Fruit fly (Drosophila melanogaster) whole organism, embryonic: ENCODE results near the gene kay.

Experiments
- CG10147 ChIP-seq: fragments of 200-800 bp; sonication (Bioruptor generic); optimal IDR thresholded peaks from 2 replicates; lab custom pipeline; 2019; ENCODE audit warnings: missing biosample characterization, mild to moderate bottlenecking, missing genetic modification characterization, moderate library complexity
- CG12104 ChIP-seq: fragments of 200-800 bp; sonication (Bioruptor generic); optimal IDR thresholded peaks from 3 replicates; lab custom pipeline; 2016; ENCODE audit warnings: missing biosample characterization, missing genetic modification characterization
- CG12299 ChIP-seq: fragments of 200-800 bp; sonication (Bioruptor generic); optimal IDR thresholded peaks from 2 replicates; lab custom pipeline; 2018; ENCODE audit warnings: missing biosample characterization, mild to moderate bottlenecking, missing genetic modification characterization
- CG12942 ChIP-seq: fragments of 200-800 bp; sonication (Bioruptor generic); optimal IDR thresholded peaks from 3 replicates; lab custom pipeline; 2016; ENCODE audit warnings: missing biosample characterization, missing genetic modification characterization
- CG13424 ChIP-seq: fragments of 200-800 bp; sonication (Bioruptor generic); optimal IDR thresholded peaks from 2 replicates; lab custom pipeline; 2019; ENCODE audit warnings: missing biosample characterization, mild to moderate bottlenecking, missing genetic modification characterization, moderate library complexity
- CG13624 ChIP-seq: fragments of 200-800 bp; sonication (Bioruptor generic); optimal IDR thresholded peaks from 2 replicates; lab custom pipeline; 2016; ENCODE audit warnings: missing biosample characterization, missing genetic modification characterization
- CG1647 ChIP-seq: fragments of 200-800 bp; sonication (Bioruptor generic); optimal IDR thresholded peaks from 3 replicates; lab custom pipeline; 2016; ENCODE audit warnings: missing biosample characterization, missing genetic modification characterization
- CG2678 ChIP-seq: fragments of 200-800 bp; sonication (Bioruptor generic); optimal IDR thresholded peaks from 3 replicates; lab custom pipeline; 2019; ENCODE audit warnings: missing biosample characterization, mild to moderate bottlenecking, missing genetic modification characterization, moderate library complexity
- CG33213 ChIP-seq: fragments of 200-800 bp; sonication (Bioruptor generic); optimal IDR thresholded peaks from 3 replicates; lab custom pipeline; 2016; ENCODE audit warnings: missing biosample characterization, missing genetic modification characterization
- CG3726 ChIP-seq: fragments of 200-800 bp; sonication (Bioruptor generic); IDR thresholded peaks from 3 replicates; pipeline ENCODE4, ENCODE4 v1.3.6; 2022; ENCODE audit warnings: missing biosample characterization, missing genetic modification characterization
- CG4328 ChIP-seq: fragments of 200-800 bp; sonication (Bioruptor generic); optimal IDR thresholded peaks from 3 replicates; lab custom pipeline; 2017; ENCODE audit warnings: missing biosample characterization, missing genetic modification reagents, missing genetic modification characterization
- CG4360 ChIP-seq: fragments of 200-800 bp; sonication (Bioruptor generic); IDR thresholded peaks from 2 replicates; pipeline ENCODE4 v1.3.6; 2022; ENCODE audit warnings: missing biosample characterization, missing genetic modification characterization
- CG4707 ChIP-seq: fragments of 200-800 bp; sonication (Bioruptor generic); optimal IDR thresholded peaks from 2 replicates; lab custom pipeline; 2018; ENCODE audit warnings: missing biosample characterization, mild to moderate bottlenecking, missing genetic modification characterization, moderate library complexity
- CG6254 ChIP-seq: fragments of 200-800 bp; sonication (Bioruptor generic); optimal IDR thresholded peaks from 3 replicates; lab custom pipeline; 2017; ENCODE audit warnings: mild to moderate bottlenecking, missing biosample characterization, missing genetic modification reagents, missing genetic modification characterization
- CG6854 ChIP-seq: fragments of 200-800 bp; sonication (Bioruptor generic); optimal IDR thresholded peaks from 3 replicates; lab custom pipeline; 2017; ENCODE audit warnings: missing biosample characterization, mild to moderate bottlenecking, missing genetic modification characterization
- CG7928 ChIP-seq: fragments of 200-800 bp; sonication (Bioruptor generic); optimal IDR thresholded peaks from 2 replicates; lab custom pipeline; 2017; ENCODE audit warnings: missing biosample characterization, mild to moderate bottlenecking, missing genetic modification characterization
- CG8290 ChIP-seq, 3 experiments: fragments of 200-800 bp; sonication (Bioruptor generic); optimal IDR thresholded peaks; 2 replicates each; lab custom pipeline; 2016 to 2019; ENCODE audit warnings: missing biosample characterization in 3 of 3, missing genetic modification characterization in 3 of 3, mild to moderate bottlenecking in 2 of 3, moderate library complexity in 1 of 3
- CG8359 ChIP-seq: fragments of 200-800 bp; sonication (Bioruptor generic); optimal IDR thresholded peaks from 2 replicates; lab custom pipeline; 2017; ENCODE audit warnings: missing biosample characterization, mild to moderate bottlenecking, missing genetic modification characterization, borderline replicate concordance
- CG8924 ChIP-seq: fragments of 200-800 bp; optimal IDR thresholded peaks from 3 replicates; lab custom pipeline; 2019; ENCODE audit warnings: missing biosample characterization, mild to moderate bottlenecking, missing genetic modification characterization, moderate library complexity
- CG9817 ChIP-seq: fragments of 200-800 bp; sonication (Bioruptor generic); optimal IDR thresholded peaks from 2 replicates; lab custom pipeline; 2018; ENCODE audit warnings: missing biosample characterization, mild to moderate bottlenecking, missing genetic modification characterization, moderate library complexity
- CHES-1-like ChIP-seq: fragments of 200-800 bp; sonication (Bioruptor generic); optimal IDR thresholded peaks from 2 replicates; lab custom pipeline; 2016; ENCODE audit warnings: missing biosample characterization, missing genetic modification characterization
- CkIIα-i1 ChIP-seq: fragments of 200-800 bp; sonication (Bioruptor generic); IDR thresholded peaks from 2 replicates; pipeline ENCODE4 v1.3.6; 2022; ENCODE audit warnings: missing biosample characterization, missing genetic modification characterization
- D19A ChIP-seq: fragments of 200-800 bp; optimal IDR thresholded peaks from 3 replicates; lab custom pipeline; 2019; ENCODE audit warnings: missing biosample characterization, mild to moderate bottlenecking, missing genetic modification characterization, moderate library complexity
- Fer3 ChIP-seq: fragments of 200-800 bp; sonication (Bioruptor generic); optimal IDR thresholded peaks from 2 replicates; lab custom pipeline; 2018; ENCODE audit warnings: missing biosample characterization, mild to moderate bottlenecking, missing genetic modification characterization, moderate library complexity
- HLH3B ChIP-seq: fragments of 200-800 bp; sonication (Bioruptor generic); IDR thresholded peaks from 2 replicates; pipeline ENCODE4 v1.3.6; 2022; ENCODE audit warnings: missing biosample characterization, missing genetic modification characterization
- Hmr ChIP-seq: fragments of 200-800 bp; sonication (Bioruptor generic); optimal IDR thresholded peaks from 3 replicates; lab custom pipeline; 2017; ENCODE audit warnings: mild to moderate bottlenecking, missing biosample characterization, missing genetic modification reagents, missing genetic modification characterization
- Nf-YA ChIP-seq: fragments of 200-800 bp; sonication (Bioruptor generic); IDR thresholded peaks from 2 replicates; pipeline ENCODE4 v1.3.6; 2022; ENCODE audit warnings: missing biosample characterization, missing genetic modification characterization
- Ravus ChIP-seq: fragments of 200-800 bp; sonication (Bioruptor generic); IDR thresholded peaks from 2 replicates; pipeline ENCODE4 v1.3.6; 2022; ENCODE audit warnings: missing biosample characterization, missing genetic modification characterization
- Side ChIP-seq: fragments of 200-800 bp; sonication (Bioruptor generic); optimal IDR thresholded peaks from 2 replicates; lab custom pipeline; 2016; ENCODE audit warnings: missing biosample characterization, missing genetic modification characterization
- Sry-β ChIP-seq: fragments of 200-800 bp; sonication (Bioruptor generic); optimal IDR thresholded peaks from 2 replicates; lab custom pipeline; 2018; ENCODE audit warnings: missing biosample characterization, mild to moderate bottlenecking, missing genetic modification characterization, moderate library complexity
- Usf ChIP-seq: fragments of 200-800 bp; sonication (Bioruptor generic); optimal IDR thresholded peaks from 2 replicates; lab custom pipeline; 2017; ENCODE audit warnings: missing genotype, missing biosample characterization, missing genetic modification characterization
- ap ChIP-seq: fragments of 200-800 bp; sonication (Bioruptor generic); IDR thresholded peaks from 2 replicates; pipeline ENCODE4 v1.3.6; 2022; ENCODE audit warnings: missing biosample characterization, missing genetic modification characterization
- chinmo ChIP-seq: fragments of 200-800 bp; sonication (Bioruptor generic); IDR thresholded peaks from 4 replicates; pipeline ENCODE4 v1.3.6; 2022; ENCODE audit warnings: missing biosample characterization, missing genetic modification characterization; ENCODE audit not compliant: partially characterized antibody
- dysf ChIP-seq: fragments of 200-800 bp; sonication (Bioruptor generic); IDR thresholded peaks from 3 replicates; pipeline ENCODE4 v1.3.6; 2022; ENCODE audit warnings: missing biosample characterization, missing genetic modification characterization
- ham ChIP-seq: fragments of 200-800 bp; sonication (Bioruptor generic); IDR thresholded peaks from 2 replicates; pipeline ENCODE4 v1.3.6; 2022; ENCODE audit warnings: missing biosample characterization, missing genetic modification characterization
- hkb ChIP-seq, 2 experiments: fragments of 200-800 bp in 1 of 2; fragments of >200 bp in 1 of 2; sonication (Bioruptor generic) in 1 of 2; IDR thresholded peaks in 1 of 2; optimal IDR thresholded peaks in 1 of 2; 2 replicates each; pipeline versions ENCODE4 v1.3.6 to Lab custom; 2017 to 2022; ENCODE audit warnings: missing biosample characterization in 1 of 2, missing genetic modification characterization in 1 of 2
- hth ChIP-seq: fragments of >200 bp; optimal IDR thresholded peaks from 2 replicates; lab custom pipeline; 2017; ENCODE audit warnings: inconsistent platforms
- insv ChIP-seq, 2 experiments: fragments of 200-800 bp; sonication (Bioruptor generic); optimal IDR thresholded peaks; 3 replicates each; lab custom pipeline; 2016 to 2018; ENCODE audit warnings: missing biosample characterization in 2 of 2, missing genetic modification characterization in 2 of 2
- maf-S ChIP-seq: fragments of 200-800 bp; sonication (Bioruptor generic); optimal IDR thresholded peaks from 2 replicates; lab custom pipeline; 2016; ENCODE audit warnings: missing biosample characterization, missing genetic modification characterization
- oc ChIP-seq: fragments of 200-800 bp; sonication (Bioruptor generic); optimal IDR thresholded peaks from 2 replicates; lab custom pipeline; 2018; ENCODE audit warnings: missing biosample characterization, mild to moderate bottlenecking, missing genetic modification characterization, moderate library complexity
- pan ChIP-seq, 4 experiments: fragments of >200 bp in 3 of 4; fragments of 200-800 bp in 1 of 4; sonication (Bioruptor generic) in 1 of 4; optimal IDR thresholded peaks in 3 of 4; IDR thresholded peaks in 1 of 4; 2 replicates each; pipeline versions ENCODE4 v1.3.6 to Lab custom; 2017 to 2022; ENCODE audit warnings: missing biosample characterization in 2 of 4, missing genetic modification characterization in 2 of 4, mixed read lengths in 1 of 4
- row ChIP-seq: fragments of 200-800 bp; sonication (Bioruptor generic); IDR thresholded peaks from 3 replicates; pipeline ENCODE4 v1.3.6; 2022; ENCODE audit warnings: missing biosample characterization, missing genetic modification characterization
- sd ChIP-seq: fragments of 200-800 bp; sonication (Bioruptor generic); optimal IDR thresholded peaks from 3 replicates; lab custom pipeline; 2018; ENCODE audit warnings: missing biosample characterization, mild to moderate bottlenecking, missing genetic modification characterization, moderate library complexity
- seq ChIP-seq: fragments of 200-800 bp; sonication (Bioruptor generic); IDR thresholded peaks from 2 replicates; pipeline ENCODE4 v1.3.6; 2022; ENCODE audit warnings: missing biosample characterization, missing genetic modification characterization
- tap ChIP-seq: fragments of 200-800 bp; optimal IDR thresholded peaks from 3 replicates; lab custom pipeline; 2019; ENCODE audit warnings: missing biosample characterization, mild to moderate bottlenecking, missing genetic modification characterization, moderate library complexity
- usp ChIP-seq: fragments of >200 bp; optimal IDR thresholded peaks from 2 replicates; lab custom pipeline; 2017; ENCODE audit warnings: missing biosample characterization, missing genetic modification characterization
- zen2 ChIP-seq: fragments of 200-800 bp; sonication (Bioruptor generic); IDR thresholded peaks from 3 replicates; pipeline ENCODE4 v1.3.6; 2022; ENCODE audit warnings: missing biosample characterization, missing genetic modification characterization; ENCODE audit not compliant: partially characterized antibody
- zf30C ChIP-seq: fragments of 200-800 bp; sonication (Bioruptor generic); optimal IDR thresholded peaks from 3 replicates; lab custom pipeline; 2018; ENCODE audit warnings: missing biosample characterization, mild to moderate bottlenecking, missing genetic modification characterization

kay gene

dm6 chr3R:29772090-29772794 lies 6.4 kb downstream of the kay start (continued):
- TF ChIP-seq CG4328 (no peak), CG4707 (GFP tag; lab: Kevin White, UChicago) (no peak), tap (tag; lab: Kevin White, UChicago) (peak; percentile 1), CG2678 (peak; percentile 73), insv (GFP tag; optimal IDR thresholded peaks at IDR 0.05; lab: Kevin White, UChicago) (no peak), CG8290 (GFP tag; optimal IDR thresholded peaks at IDR 0.05; lab: Kevin White, UChicago) (peak; percentile 34), CG8290 (tag; optimal IDR thresholded peaks at IDR 0.05; lab: Kevin White, UChicago) (peak in 1 of 2 experiments; percentile 61), CG13624 (no peak), Ravus (GFP tag; lab: Robert Waterston, UW) (no peak), oc (tag; lab: Kevin White, UChicago) (no peak), Sry-β (GFP tag; lab: Kevin White, UChicago) (peak; percentile 58), ap (no peak), CG12299 (tag; lab: Kevin White, UChicago) (no peak), zen2 (GFP tag; lab: Robert Waterston, UW) (no peak), chinmo (0 out of 4 replicates have a peak, but pooled peaks have one; percentile 8), CG6854 (GFP tag; lab: Kevin White, UChicago) (no peak), Nf-YA (no peak), Side (GFP tag; lab: Kevin White, UChicago) (no peak), Fer3 (no peak), seq (GFP tag; lab: Robert Waterston, UW) (no peak), row (peak; percentile 82), CG9817 (peak; percentile 35), CG6254 (GFP tag; lab: Kevin White, UChicago) (no peak), zf30C (GFP tag; lab: Kevin White, UChicago) (no peak), Hmr (no peak), hth (lab: Kevin White, UChicago) (no peak), usp (no peak), HLH3B (no peak), Usf (peak; percentile 51), dysf (GFP tag; lab: Robert Waterston, UW) (0 out of 3 replicates have a peak, but pooled peaks have one; percentile 33), CG12942 (no peak), D19A (tag; lab: Kevin White, UChicago) (no peak), CG8924 (tag; lab: Kevin White, UChicago) (no peak), CkIIα-i1 (GFP tag; lab: Robert Waterston, UW) (no peak), CG13424 (tag; lab: Kevin White, UChicago) (peak; percentile 15), sd (tag; lab: Kevin White, UChicago) (no peak), maf-S (GFP tag; lab: Kevin White, UChicago) (no peak), CG3726 (no peak), hkb (optimal IDR thresholded peaks at IDR 0.05; lab: Kevin White, UChicago) (no peak), hkb (GFP tag; IDR thresholded peaks at IDR 0.05; lab: Robert Waterston, UW) (no peak), ham (GFP tag; lab: Robert Waterston, UW) (no peak), CG8359 (GFP tag; lab: Kevin White, UChicago) (peak; percentile 61), CG4360 (no peak), CG33213 (GFP tag; lab: Kevin White, UChicago) (no peak), CG1647 (GFP tag; lab: Kevin White, UChicago) (no peak), CG12104 (GFP tag; lab: Kevin White, UChicago) (peak; percentile 51), CG10147 (GFP tag; lab: Kevin White, UChicago) (peak; percentile 40), CHES-1-like (GFP tag; lab: Kevin White, UChicago) (no peak), CG7928 (GFP tag; lab: Kevin White, UChicago) (peak; percentile 89), pan (optimal IDR thresholded peaks at IDR 0.05; lab: Kevin White, UChicago) (no peak), pan (GFP tag; optimal IDR thresholded peaks at IDR 0.05 in 1 of 2, IDR thresholded peaks at IDR 0.05 in 1 of 2) (no peak)
